Comparison of ENCODE assay signal across 4 worm cellular contexts in the genomic region with DNA sequence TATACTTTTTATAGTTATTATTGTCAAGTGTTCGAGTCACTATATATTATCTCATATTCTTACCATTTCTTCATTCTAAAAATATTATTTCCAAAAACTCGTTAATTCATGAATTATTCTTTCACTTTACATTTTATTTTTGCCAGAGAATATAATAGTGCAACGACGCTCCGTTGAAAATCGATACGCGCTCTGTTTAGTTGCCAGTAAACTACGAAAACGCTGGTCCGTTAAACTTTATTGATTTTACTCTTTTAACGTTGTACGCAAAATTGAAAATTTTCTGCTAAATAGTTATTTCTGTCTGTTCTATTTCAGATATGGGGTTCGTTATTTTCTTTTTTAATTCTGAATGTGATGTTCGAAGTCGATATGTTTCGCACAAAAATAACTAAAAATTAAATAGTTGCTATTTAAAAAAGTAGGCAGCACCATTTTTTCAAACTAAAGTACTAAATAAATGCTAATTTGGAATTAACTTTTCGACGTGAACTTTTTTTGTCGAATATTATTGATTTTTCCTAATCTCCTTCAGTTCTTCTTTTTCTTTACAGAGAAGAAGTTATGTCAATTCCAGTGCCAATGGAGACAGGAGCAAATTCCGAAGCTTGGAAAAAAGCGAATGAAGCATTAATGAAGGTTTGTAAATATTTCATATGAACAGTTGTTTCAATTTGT.
A peak's percentile ranks its signal among the peaks of the same experiment; 100 is the strongest.
TF ChIP-seq lines count a peak whose summit lies in the region.

A gene (plus strand): TSS at position 199 of the 678 bp plus-strand sequence.

TF ChIP-seq in whole organism, L1 larva, 84 proteins besides CTCF, POLR2A, EP300 and RAD21 (continued from another document and continues in another):
- no peak for TF ChIP-seq ceh-88 (GFP tag; IDR thresholded peaks at IDR 0.05; lab: Robert Waterston, UW)
- no peak for TF ChIP-seq zip-4 (GFP tag; optimal IDR thresholded peaks at IDR 0.05; lab: Kevin White, UChicago)
- no peak for TF ChIP-seq tlp-1 (tag; optimal IDR thresholded peaks at IDR 0.05; lab: Kevin White, UChicago)
- no peak for TF ChIP-seq isw-1 (GFP tag; IDR thresholded peaks at IDR 0.05; lab: Robert Waterston, UW)
- peak; percentile 23 for TF ChIP-seq ama-1 (optimal IDR thresholded peaks at IDR 0.05; lab: Kevin White, UChicago)
- no peak for TF ChIP-seq efl-3 (GFP tag; optimal IDR thresholded peaks at IDR 0.05; lab: Kevin White, UChicago)
- peak; percentile 27 to 28 for TF ChIP-seq efl-1 (optimal IDR thresholded peaks at IDR 0.05; lab: Kevin White, UChicago)
- peak; percentile 32 to 95 for TF ChIP-seq efl-1 (GFP tag; optimal IDR thresholded peaks at IDR 0.05 in 1 of 2; lab: Kevin White, UChicago)
- TF ChIP-seq skn-1 (tag; optimal IDR thresholded peaks at IDR 0.05; lab: Kevin White, UChicago), result no peak
- TF ChIP-seq tbx-2 (tag; optimal IDR thresholded peaks at IDR 0.05; lab: Kevin White, UChicago), result no peak
- TF ChIP-seq mep-1 (tag; optimal IDR thresholded peaks at IDR 0.05; lab: Kevin White, UChicago), result no peak
- TF ChIP-seq unc-30 (tag; optimal IDR thresholded peaks at IDR 0.05; lab: Kevin White, UChicago), result no peak
- TF ChIP-seq lin-14 (GFP tag; optimal IDR thresholded peaks at IDR 0.05; lab: Kevin White, UChicago), result peak; percentile 14
- TF ChIP-seq ztf-11 (tag; optimal IDR thresholded peaks at IDR 0.05; lab: Kevin White, UChicago), result no peak
- TF ChIP-seq lir-3 (tag; optimal IDR thresholded peaks at IDR 0.05; lab: Kevin White, UChicago; ENCODE audit: poor library complexity), result no peak
- no peak for TF ChIP-seq fkh-10 (GFP tag; optimal IDR thresholded peaks at IDR 0.05; lab: Kevin White, UChicago)
- no peak for TF ChIP-seq Y116A8C.19 (tag; optimal IDR thresholded peaks at IDR 0.05; lab: Kevin White, UChicago; ENCODE audit: borderline replicate concordance)
- TF ChIP-seq zag-1 (tag; optimal IDR thresholded peaks at IDR 0.05; lab: Kevin White, UChicago), result no peak
- TF ChIP-seq nhr-71 (tag; optimal IDR thresholded peaks at IDR 0.05; lab: Kevin White, UChicago), result peak; percentile 44
- peak; percentile 49 to 70 for TF ChIP-seq lsy-2 (tag; optimal IDR thresholded peaks at IDR 0.05; lab: Kevin White, UChicago)
- no peak for TF ChIP-seq sox-4 (tag; optimal IDR thresholded peaks at IDR 0.05; lab: Kevin White, UChicago)
- no peak for TF ChIP-seq snpc-4 (tag; optimal IDR thresholded peaks at IDR 0.05; lab: Kevin White, UChicago)
- TF ChIP-seq mdl-1 (tag; optimal IDR thresholded peaks at IDR 0.05; lab: Kevin White, UChicago), result no peak
- TF ChIP-seq nhr-237 (tag; optimal IDR thresholded peaks at IDR 0.05; lab: Kevin White, UChicago), result no peak
- TF ChIP-seq hlh-4 (tag; optimal IDR thresholded peaks at IDR 0.05; lab: Kevin White, UChicago), result no peak
- TF ChIP-seq unc-62 (GFP tag; optimal IDR thresholded peaks at IDR 0.05; lab: Kevin White, UChicago), result no peak
- TF ChIP-seq nhr-47 (tag; optimal IDR thresholded peaks at IDR 0.05; lab: Kevin White, UChicago), result peak; percentile 35
- TF ChIP-seq pag-3 (tag; optimal IDR thresholded peaks at IDR 0.05; lab: Kevin White, UChicago; ENCODE audit: borderline replicate concordance, insufficient read depth), result no peak
- no peak for TF ChIP-seq hlh-17 (GFP tag; optimal IDR thresholded peaks at IDR 0.05; lab: Kevin White, UChicago; ENCODE audit: borderline replicate concordance)
- TF ChIP-seq nhr-19 (GFP tag; conservative IDR thresholded peaks at IDR 0.05; lab: Robert Waterston, UW), result no peak
- TF ChIP-seq fkh-8 (tag; optimal IDR thresholded peaks at IDR 0.05; lab: Kevin White, UChicago), result no peak

TF ChIP-seq in whole organism, L2 larva, 48 proteins besides CTCF, POLR2A, EP300 and RAD21 (continued from another document):
- TF ChIP-seq ZK546.5 (tag; optimal IDR thresholded peaks at IDR 0.05; lab: Kevin White, UChicago) (no peak), nhr-10 (tag; optimal IDR thresholded peaks at IDR 0.05; lab: Kevin White, UChicago) (no peak), unc-55 (GFP tag; optimal IDR thresholded peaks at IDR 0.05; lab: Kevin White, UChicago) (peak; percentile 55), nhr-23 (tag; optimal IDR thresholded peaks at IDR 0.05; lab: Kevin White, UChicago) (no peak), lin-13 (GFP tag; optimal IDR thresholded peaks at IDR 0.05; lab: Kevin White, UChicago) (peak; percentile 41), nhr-129 (tag; optimal IDR thresholded peaks at IDR 0.05; lab: Kevin White, UChicago) (no peak), lsy-2 (tag; optimal IDR thresholded peaks at IDR 0.05; lab: Kevin White, UChicago) (peak; percentile 9 to 57), crh-2 (tag; optimal IDR thresholded peaks at IDR 0.05; lab: Kevin White, UChicago) (peak; percentile 52), nhr-77 (tag; optimal IDR thresholded peaks at IDR 0.05; lab: Kevin White, UChicago) (no peak), elt-3 (tag; optimal IDR thresholded peaks at IDR 0.05; lab: Kevin White, UChicago) (no peak)

TF ChIP-seq in whole organism, L3 larva, 47 proteins besides CTCF, POLR2A, EP300 and RAD21 (continued from another document):
- TF ChIP-seq nfya-1 (tag; optimal IDR thresholded peaks at IDR 0.05; lab: Kevin White, UChicago; ENCODE audit: insufficient read depth), result peak; percentile 51
- peak; percentile 19 for TF ChIP-seq snpc-4 (tag; optimal IDR thresholded peaks at IDR 0.05; lab: Kevin White, UChicago)
- no peak for TF ChIP-seq hmg-11 (tag; optimal IDR thresholded peaks at IDR 0.05; lab: Kevin White, UChicago)
- no peak for TF ChIP-seq pha-4 (tag; optimal IDR thresholded peaks at IDR 0.05; lab: Kevin White, UChicago)

TF ChIP-seq in whole organism, L4 larva, 104 proteins besides CTCF, POLR2A, EP300 and RAD21 (continued from another document):
- TF ChIP-seq T20F7.1 (GFP tag; optimal IDR thresholded peaks at IDR 0.05; lab: Kevin White, UChicago), result peak; percentile 89
- TF ChIP-seq F44E2.7 (GFP tag; IDR thresholded peaks at IDR 0.05; lab: Robert Waterston, UW), result no peak
- TF ChIP-seq lin-29 (GFP tag; IDR thresholded peaks at IDR 0.05; lab: Robert Waterston, UW), result no peak
- no peak for TF ChIP-seq lin-1 (GFP tag; IDR thresholded peaks at IDR 0.05; lab: Robert Waterston, UW)
- no peak for TF ChIP-seq hif-1 (tag; optimal IDR thresholded peaks at IDR 0.05; lab: Kevin White, UChicago)
- peak; percentile 96 for TF ChIP-seq aha-1 (tag; lab: Kevin White, UChicago)
- TF ChIP-seq snpc-4 (tag; optimal IDR thresholded peaks at IDR 0.05; lab: Kevin White, UChicago), result no peak
- peak; percentile 32 for TF ChIP-seq mep-1 (tag; optimal IDR thresholded peaks at IDR 0.05; lab: Kevin White, UChicago)
- TF ChIP-seq lin-39 (tag; optimal IDR thresholded peaks at IDR 0.05; lab: Kevin White, UChicago), result no peak
- TF ChIP-seq nhr-6 (tag; optimal IDR thresholded peaks at IDR 0.05; lab: Kevin White, UChicago), result peak; percentile 43
- peak; percentile 12 for TF ChIP-seq dpl-1 (GFP tag; optimal IDR thresholded peaks at IDR 0.05; lab: Kevin White, UChicago)
- TF ChIP-seq lin-38 (GFP tag; IDR thresholded peaks at IDR 0.05; lab: Robert Waterston, UW), result peak; percentile 37; the same call in 1 of the 2 replicates
- TF ChIP-seq daf-8 (GFP tag; IDR thresholded peaks at IDR 0.05; lab: Robert Waterston, UW), result no peak
- TF ChIP-seq dmd-6 (GFP tag; IDR thresholded peaks at IDR 0.05; lab: Robert Waterston, UW), result no peak
